Fruit fly (Drosophila melanogaster) whole organism, adult: ENCODE results near the gene moi.

Experiments used
- CG11617 ChIP-seq: fragments of 200-800 bp; sonication (Bioruptor generic); optimal IDR thresholded peaks from 2 replicates; lab custom pipeline; 2017; ENCODE audit warnings: mild to moderate bottlenecking, missing biosample characterization, missing genetic modification reagents, missing genetic modification characterization
- CG12768 ChIP-seq: fragments of 200-800 bp; sonication (Bioruptor generic); optimal IDR thresholded peaks from 2 replicates; lab custom pipeline; 2017; ENCODE audit warnings: missing biosample characterization, missing genetic modification characterization, mild to moderate bottlenecking, moderate library complexity, missing genetic modification reagents
- CG14711 ChIP-seq: fragments of 200-800 bp; sonication (Bioruptor generic); optimal IDR thresholded peaks from 2 replicates; lab custom pipeline; 2018; ENCODE audit warnings: missing biosample characterization, mild to moderate bottlenecking, missing genetic modification characterization, moderate library complexity
- CG1620 ChIP-seq: fragments of 200-800 bp; sonication (Bioruptor generic); optimal IDR thresholded peaks from 2 replicates; lab custom pipeline; 2016; ENCODE audit warnings: missing biosample characterization, missing genetic modification characterization
- CG33017 ChIP-seq: fragments of 200-800 bp; sonication (Bioruptor generic); optimal IDR thresholded peaks from 2 replicates; lab custom pipeline; 2018; ENCODE audit warnings: missing biosample characterization, mild to moderate bottlenecking, missing genetic modification characterization, moderate library complexity
- CG5204 ChIP-seq: fragments of 200-800 bp; sonication (Bioruptor generic); optimal IDR thresholded peaks from 2 replicates; lab custom pipeline; 2016; ENCODE audit warnings: missing biosample characterization, missing genetic modification characterization
- CG7045 ChIP-seq: fragments of 200-800 bp; sonication (Bioruptor generic); optimal IDR thresholded peaks from 2 replicates; lab custom pipeline; 2017; ENCODE audit warnings: missing biosample characterization, mild to moderate bottlenecking, missing genetic modification characterization
- CG7101 ChIP-seq: fragments of 200-800 bp; sonication (Bioruptor generic); optimal IDR thresholded peaks from 2 replicates; lab custom pipeline; 2018; ENCODE audit warnings: missing biosample characterization, mild to moderate bottlenecking, missing genetic modification characterization, moderate library complexity
- Clk ChIP-seq: fragments of 200-800 bp; sonication (Bioruptor generic); optimal IDR thresholded peaks from 2 replicates; lab custom pipeline; 2017; ENCODE audit warnings: missing biosample characterization, missing genetic modification characterization
- Crg-1 ChIP-seq: fragments of 200-800 bp; sonication (Bioruptor generic); optimal IDR thresholded peaks from 2 replicates; lab custom pipeline; 2016; ENCODE audit warnings: missing biosample characterization, missing genetic modification characterization
- Hr96 ChIP-seq: fragments of 200-800 bp; sonication (Bioruptor generic); optimal IDR thresholded peaks from 2 replicates; lab custom pipeline; 2016; ENCODE audit warnings: missing biosample characterization, missing genetic modification characterization
- Mnt ChIP-seq: fragments of 200-800 bp; sonication (Bioruptor generic); optimal IDR thresholded peaks from 2 replicates; lab custom pipeline; 2016; ENCODE audit warnings: missing biosample characterization, mild to moderate bottlenecking, missing genetic modification characterization
- bab1 ChIP-seq: fragments of 200-800 bp; sonication (Bioruptor generic); optimal IDR thresholded peaks from 3 replicates; lab custom pipeline; 2019; ENCODE audit warnings: missing biosample characterization, mild to moderate bottlenecking, missing genetic modification characterization, moderate library complexity
- cic ChIP-seq: fragments of 200-800 bp; sonication (Bioruptor generic); optimal IDR thresholded peaks from 2 replicates; lab custom pipeline; 2017; ENCODE audit warnings: missing biosample characterization, mild to moderate bottlenecking, missing genetic modification characterization, moderate library complexity
- cnc ChIP-seq, 2 experiments: fragments of >200 bp; optimal IDR thresholded peaks; 2 replicates each; lab custom pipeline; 2017
- kay ChIP-seq: fragments of 200-800 bp; sonication (Bioruptor generic); peaks from one replicate; lab custom pipeline; 2016; ENCODE audit warnings: missing biosample characterization, missing genetic modification characterization, borderline replicate concordance
- ovo ChIP-seq: fragments of 200-800 bp; sonication (Bioruptor generic); optimal IDR thresholded peaks from 2 replicates; lab custom pipeline; 2016; ENCODE audit warnings: missing biosample characterization, missing genetic modification characterization
- pad ChIP-seq: fragments of 200-800 bp; sonication (Bioruptor generic); optimal IDR thresholded peaks from 3 replicates; lab custom pipeline; 2017; ENCODE audit warnings: missing biosample characterization, missing genetic modification characterization, mild to moderate bottlenecking, moderate library complexity, missing genetic modification reagents
- tj ChIP-seq: fragments of 200-800 bp; sonication (Bioruptor generic); optimal IDR thresholded peaks from 3 replicates; lab custom pipeline; 2017; ENCODE audit warnings: missing biosample characterization, mild to moderate bottlenecking, missing genetic modification characterization, moderate library complexity
- toe ChIP-seq: fragments of 200-800 bp; sonication (Bioruptor generic); optimal IDR thresholded peaks from 2 replicates; lab custom pipeline; 2016; ENCODE audit warnings: missing biosample characterization, missing genetic modification characterization

Gene moi

dm6 chr3R:18226043-18226808 is 29.1 kb upstream of the moi start, which contains the start of the genes CG7168 and Mdh2:
Gene CG7168, minus strand, starts transcription at chr3R:18226082.
Gene Mdh2, plus strand, starts transcription at chr3R:18226396.
- TF ChIP-seq CG12768 (GFP tag; lab: Kevin White, UChicago) (peak; percentile 49), toe (GFP tag; lab: Kevin White, UChicago) (no peak), CG11617 (GFP tag; lab: Kevin White, UChicago) (peak; percentile 30), CG7045 (GFP tag; lab: Kevin White, UChicago) (no peak), CG14711 (peak; percentile 90), Mnt (GFP tag; lab: Kevin White, UChicago) (peak; percentile 35), cic (GFP tag; lab: Kevin White, UChicago) (no peak), pad (GFP tag; lab: Kevin White, UChicago) (peak; percentile 4), tj (GFP tag; lab: Kevin White, UChicago) (peak; percentile 28), bab1 (peak; percentile 35), CG33017 (tag; lab: Kevin White, UChicago) (no peak), CG7101 (tag; lab: Kevin White, UChicago) (no peak), Crg-1 (GFP tag; lab: Kevin White, UChicago) (no peak)

dm6 chr3R:18226809-18227157 is 28.5 kb upstream of the moi start:
- TF ChIP-seq CG7045 (GFP tag; lab: Kevin White, UChicago) (no peak), CG1620 (GFP tag; lab: Kevin White, UChicago) (no peak), CG14711 (no peak), kay (GFP tag; lab: Kevin White, UChicago) (no peak)

dm6 chr3R:18227385-18227784 is 27.9 kb upstream of the moi start:
- TF ChIP-seq CG12768 (GFP tag; lab: Kevin White, UChicago): no peak
- no peak for TF ChIP-seq CG5204 (GFP tag; lab: Kevin White, UChicago)
- no peak for TF ChIP-seq CG14711
- no peak for TF ChIP-seq Clk (GFP tag; lab: Kevin White, UChicago)
- no peak for TF ChIP-seq Hr96 (GFP tag; lab: Kevin White, UChicago)
- no peak for TF ChIP-seq cic (GFP tag; lab: Kevin White, UChicago)
- no peak for TF ChIP-seq Mnt (GFP tag; lab: Kevin White, UChicago)
- TF ChIP-seq ovo (GFP tag; lab: Kevin White, UChicago): no peak
- TF ChIP-seq CG33017 (tag; lab: Kevin White, UChicago): no peak
- no peak for TF ChIP-seq CG7045 (GFP tag; lab: Kevin White, UChicago)
- no peak for TF ChIP-seq CG7101 (tag; lab: Kevin White, UChicago)
- TF ChIP-seq tj (GFP tag; lab: Kevin White, UChicago): no peak
- no peak for TF ChIP-seq kay (GFP tag; lab: Kevin White, UChicago)
- no peak for TF ChIP-seq toe (GFP tag; lab: Kevin White, UChicago)

- no peak for TF ChIP-seq Clk (GFP tag; lab: Kevin White, UChicago)
- no peak for TF ChIP-seq ovo (GFP tag; lab: Kevin White, UChicago)
- peak; percentile 40 for TF ChIP-seq CG12768 (GFP tag; lab: Kevin White, UChicago)
Observed at dm6 chr3R:18228713-18229222, 26.6 kb upstream of the moi start.

- TF ChIP-seq cic (GFP tag; lab: Kevin White, UChicago) (peak; percentile 16), Crg-1 (GFP tag; lab: Kevin White, UChicago) (no peak)
Observed at dm6 chr3R:18230229-18230628, 25.1 kb upstream of the moi start.

- TF ChIP-seq Crg-1 (GFP tag; lab: Kevin White, UChicago) (no peak), CG7101 (tag; lab: Kevin White, UChicago) (no peak), cic (GFP tag; lab: Kevin White, UChicago) (no peak), cnc (optimal IDR thresholded peaks at IDR 0.05; lab: Kevin White, UChicago) (no peak), CG11617 (GFP tag; lab: Kevin White, UChicago) (no peak), CG33017 (tag; lab: Kevin White, UChicago) (no peak)
Observed at dm6 chr3R:18232187-18232586, 23.1 kb upstream of the moi start.

- no peak for TF ChIP-seq kay (GFP tag; lab: Kevin White, UChicago)
- TF ChIP-seq Hr96 (GFP tag; lab: Kevin White, UChicago): no peak
- no peak for TF ChIP-seq cnc (optimal IDR thresholded peaks at IDR 0.05; lab: Kevin White, UChicago)
- TF ChIP-seq Mnt (GFP tag; lab: Kevin White, UChicago): no peak
- no peak for TF ChIP-seq pad (GFP tag; lab: Kevin White, UChicago)
- no peak for TF ChIP-seq tj (GFP tag; lab: Kevin White, UChicago)
- TF ChIP-seq CG11617 (GFP tag; lab: Kevin White, UChicago): no peak
Observed at dm6 chr3R:18234699-18235257, 20.6 kb upstream of the moi start.
